Worm (Caenorhabditis elegans) whole organism, L4/young adult: Measurements from ENCODE around the gene B0244.7.

Experiments used
- W03F9.2 ChIP-seq: fragments of 150-350 bp; optimal IDR thresholded peaks from 2 replicates; lab custom pipeline; 2014; ENCODE audit warnings: missing biosample characterization, missing genetic modification characterization
- dao-5 ChIP-seq: sonication (generic microtip); optimal IDR thresholded peaks from 2 replicates; lab custom pipeline; 2016; ENCODE audit warnings: missing genotype, missing genetic modification characterization, moderate library complexity, missing compliant biosample characterization
- him-1 ChIP-seq: sonication (generic microtip); optimal IDR thresholded peaks from 2 replicates; lab custom pipeline; 2016; ENCODE audit warnings: missing genotype, missing genetic modification reagents, missing genetic modification characterization, missing compliant biosample characterization

ce11 chrIII:5688246-5688645, 43.1 kb upstream of the B0244.7 start:
- TF ChIP-seq him-1 (tag; lab: Kevin White, UChicago) (no peak), W03F9.2 (tag; lab: Kevin White, UChicago) (no peak), dao-5 (no peak)
